Worm (Caenorhabditis elegans): Measurements from ENCODE around the gene snf-12.
A peak's percentile ranks its signal among the peaks of the same experiment; 100 is the strongest.

Gene snf-12

ce11 chrX:9053426-9053825, 24.2 kb downstream of the snf-12 start:
- TF ChIP-seq ctbp-1 (GFP tag; IDR thresholded peaks at IDR 0.05) (no peak), nhr-28 (tag; optimal IDR thresholded peaks at IDR 0.05) (peak; percentile 14), unc-62 (GFP tag; optimal IDR thresholded peaks at IDR 0.05 in 1 of 2) (peak in 1 of 2 experiments; percentile 15), unc-62 (tag; optimal IDR thresholded peaks at IDR 0.05) (no peak)

- TF ChIP-seq ceh-28 (tag; optimal IDR thresholded peaks at IDR 0.05): no peak
- no peak for TF ChIP-seq ces-1 (GFP tag; optimal IDR thresholded peaks at IDR 0.05)
- no peak for TF ChIP-seq php-3 (GFP tag; IDR thresholded peaks at IDR 0.05)
- TF ChIP-seq nhr-25 (tag; optimal IDR thresholded peaks at IDR 0.05; ENCODE audit: borderline replicate concordance, insufficient read depth): no peak
- TF ChIP-seq lim-7 (GFP tag; IDR thresholded peaks at IDR 0.05): no peak
- no peak for TF ChIP-seq F10B5.3 (tag; optimal IDR thresholded peaks at IDR 0.05)
- no peak for TF ChIP-seq fkh-10 (GFP tag; optimal IDR thresholded peaks at IDR 0.05)
- no peak for TF ChIP-seq tag-97 (GFP tag; IDR thresholded peaks at IDR 0.05)
- no peak for TF ChIP-seq nhr-237 (tag; optimal IDR thresholded peaks at IDR 0.05)
- TF ChIP-seq lin-1 (GFP tag; IDR thresholded peaks at IDR 0.05): no peak
- TF ChIP-seq hlh-30 (tag; optimal IDR thresholded peaks at IDR 0.05; ENCODE audit: insufficient read depth): no peak
- TF ChIP-seq zip-11 (GFP tag; IDR thresholded peaks at IDR 0.05): no peak
- TF ChIP-seq fos-1 (tag; optimal IDR thresholded peaks at IDR 0.05): no peak
- no peak for TF ChIP-seq lin-29 (GFP tag; IDR thresholded peaks at IDR 0.05)
- no peak for TF ChIP-seq madf-5 (GFP tag; IDR thresholded peaks at IDR 0.05)
- TF ChIP-seq unc-130 (GFP tag; optimal IDR thresholded peaks at IDR 0.05): no peak
- TF ChIP-seq Y105C5A.15 (GFP tag; IDR thresholded peaks at IDR 0.05): no peak
- no peak for TF ChIP-seq dmd-6 (GFP tag; IDR thresholded peaks at IDR 0.05)
- TF ChIP-seq mes-2 (tag; optimal IDR thresholded peaks at IDR 0.05; ENCODE audit: poor library complexity, severe bottlenecking): no peak
- TF ChIP-seq aly-2 (tag; optimal IDR thresholded peaks at IDR 0.05): no peak
These were observed 28.1 kb downstream of the snf-12 start, which contains the start of gene F47E1.2 for ce11 chrX:9057352-9057751. Gene F47E1.2 (plus strand): TSS chrX:9057652.

- TF ChIP-seq pqm-1 (tag; optimal IDR thresholded peaks at IDR 0.05) (no peak), F49E8.2 (tag; optimal IDR thresholded peaks at IDR 0.05; ENCODE audit: borderline replicate concordance) (no peak), egl-27 (tag; optimal IDR thresholded peaks at IDR 0.05) (no peak), aha-1 (tag) (peak; percentile 52)
These were observed 33.3 kb downstream of the snf-12 start, which contains the start of gene F47E1.4 for ce11 chrX:9062523-9062922. Gene F47E1.4 (plus strand): TSS chrX:9062823.

- no peak for TF ChIP-seq nhr-76 (tag; optimal IDR thresholded peaks at IDR 0.05)
- TF ChIP-seq cey-2 (tag; optimal IDR thresholded peaks at IDR 0.05; ENCODE audit: borderline replicate concordance, insufficient read depth): no peak
- peak in 1 of 2 experiments; percentile 91 for TF ChIP-seq unc-62 (GFP tag; optimal IDR thresholded peaks at IDR 0.05 in 1 of 2)
- TF ChIP-seq unc-62 (tag; optimal IDR thresholded peaks at IDR 0.05): no peak
- TF ChIP-seq Y5F2A.4 (GFP tag; optimal IDR thresholded peaks at IDR 0.05): no peak
- no peak for TF ChIP-seq mdl-1 (tag; optimal IDR thresholded peaks at IDR 0.05)
These were observed 34.2 kb downstream of the snf-12 start for ce11 chrX:9063439-9063838.

- TF ChIP-seq T20F7.1 (GFP tag; optimal IDR thresholded peaks at IDR 0.05) (no peak), egl-27 (tag; optimal IDR thresholded peaks at IDR 0.05) (no peak), unc-62 (GFP tag; optimal IDR thresholded peaks at IDR 0.05 in 1 of 2) (peak in 1 of 2 experiments; percentile 95), unc-62 (tag; optimal IDR thresholded peaks at IDR 0.05) (no peak), ama-1 (optimal IDR thresholded peaks at IDR 0.05) (no peak), lsy-2 (tag; optimal IDR thresholded peaks at IDR 0.05) (no peak), dpl-1 (GFP tag; optimal IDR thresholded peaks at IDR 0.05) (no peak)
These were observed 38.1 kb downstream of the snf-12 start for ce11 chrX:9067230-9067822.

All from whole organism, L4 larva.